Fruit fly (Drosophila melanogaster): ENCODE measurements around the gene SdhD.

SdhD gene

dm6 chr3R:23772808-23773207 lies 12.4 kb upstream of the SdhD start, which contains the start of gene tst (continued):
- TF ChIP-seq CG14441 (GFP tag; IDR thresholded peaks at IDR 0.05), result peak; percentile 98
- TF ChIP-seq bowl (GFP tag; IDR thresholded peaks at IDR 0.05), result peak; percentile 76
- TF ChIP-seq CG7372 (GFP tag; IDR thresholded peaks at IDR 0.05), result peak; percentile 97
- TF ChIP-seq Lhr (GFP tag; optimal IDR thresholded peaks at IDR 0.05), result no peak
- peak; percentile 92 for TF ChIP-seq CG11504 (tag; optimal IDR thresholded peaks at IDR 0.05)
- TF ChIP-seq croc (GFP tag; conservative IDR thresholded peaks at IDR 0.05), result peak; percentile 94
- peak; percentile 53 for TF ChIP-seq CG17912 (GFP tag; optimal IDR thresholded peaks at IDR 0.05)
- peak; percentile 97 for TF ChIP-seq sisA (GFP tag; IDR thresholded peaks at IDR 0.05)
- peak; percentile 75 for TF ChIP-seq CG6254 (GFP tag; optimal IDR thresholded peaks at IDR 0.05)
- no peak for TF ChIP-seq CG11398 (GFP tag; optimal IDR thresholded peaks at IDR 0.05)
- no peak for TF ChIP-seq Neu2 (GFP tag; optimal IDR thresholded peaks at IDR 0.05; ENCODE audit: borderline replicate concordance)
- TF ChIP-seq CG7963 (GFP tag; IDR thresholded peaks at IDR 0.05; ENCODE audit: partially characterized antibody), result no peak
- peak; percentile 85 for TF ChIP-seq D19A (tag; optimal IDR thresholded peaks at IDR 0.05)
- TF ChIP-seq chif (GFP tag; optimal IDR thresholded peaks at IDR 0.05), result peak in 1 of 2 experiments; percentile 55
- no peak for TF ChIP-seq ab (GFP tag; optimal IDR thresholded peaks at IDR 0.05)
- peak; percentile 86 for TF ChIP-seq CG5953 (GFP tag; IDR thresholded peaks at IDR 0.05)
- no peak for TF ChIP-seq amos (GFP tag; IDR thresholded peaks at IDR 0.05; ENCODE audit: partially characterized antibody)
- TF ChIP-seq gsb-n (tag; optimal IDR thresholded peaks at IDR 0.05), result peak; percentile 95
- peak; percentile 56 for TF ChIP-seq CG6654 (GFP tag; optimal IDR thresholded peaks at IDR 0.05)
- TF ChIP-seq trh (GFP tag; optimal IDR thresholded peaks at IDR 0.05), result peak; percentile 84
- TF ChIP-seq CG4707 (GFP tag; optimal IDR thresholded peaks at IDR 0.05), result no peak
- peak; percentile 60 for TF ChIP-seq kah (GFP tag; optimal IDR thresholded peaks at IDR 0.05)
- peak; percentile 91 for TF ChIP-seq CG11560 (tag; IDR thresholded peaks at IDR 0.05)
- peak; percentile 88 for TF ChIP-seq fd3F (GFP tag; optimal IDR thresholded peaks at IDR 0.05)
- peak; percentile 88 for TF ChIP-seq seq (GFP tag; IDR thresholded peaks at IDR 0.05)
- TF ChIP-seq CG1602 (GFP tag; optimal IDR thresholded peaks at IDR 0.05), result peak; percentile 92
- peak; percentile 86 for TF ChIP-seq caup (GFP tag; optimal IDR thresholded peaks at IDR 0.05; ENCODE audit: severe bottlenecking)
- TF ChIP-seq CrebB (tag; optimal IDR thresholded peaks at IDR 0.05), result peak; percentile 68
- peak; percentile 98 for TF ChIP-seq gem (tag; optimal IDR thresholded peaks at IDR 0.05)
- peak; percentile 92 for TF ChIP-seq Ets65A (GFP tag)
- TF ChIP-seq wor (GFP tag; IDR thresholded peaks at IDR 0.05), result peak; percentile 94
- TF ChIP-seq CG5180 (GFP tag; optimal IDR thresholded peaks at IDR 0.05), result no peak
- TF ChIP-seq CG1024 (GFP tag; IDR thresholded peaks at IDR 0.05), result peak; percentile 86
- TF ChIP-seq CG9932 (GFP tag; IDR thresholded peaks at IDR 0.05), result peak; percentile 98
- peak; percentile 90 for TF ChIP-seq lbe (GFP tag; optimal IDR thresholded peaks at IDR 0.05)
- peak; percentile 39 for TF ChIP-seq gcm2 (GFP tag; optimal IDR thresholded peaks at IDR 0.05)
- TF ChIP-seq HHEX (GFP tag; optimal IDR thresholded peaks at IDR 0.05), result peak; percentile 90
- peak; percentile 40 for TF ChIP-seq CG12219 (GFP tag; optimal IDR thresholded peaks at IDR 0.05)
- TF ChIP-seq fru (optimal IDR thresholded peaks at IDR 0.05), result no peak
- TF ChIP-seq CG13424 (tag; optimal IDR thresholded peaks at IDR 0.05), result peak; percentile 92
- no peak for TF ChIP-seq Atf3 (GFP tag; optimal IDR thresholded peaks at IDR 0.05)
- TF ChIP-seq pum (GFP tag; optimal IDR thresholded peaks at IDR 0.05), result peak; percentile 53
- peak; percentile 70 for TF ChIP-seq org-1 (GFP tag; optimal IDR thresholded peaks at IDR 0.05)
- TF ChIP-seq Meics (GFP tag; optimal IDR thresholded peaks at IDR 0.05), result peak; percentile 100
- peak; percentile 88 for TF ChIP-seq CG43689 (GFP tag; IDR thresholded peaks at IDR 0.05)
- TF ChIP-seq CG6813 (GFP tag; optimal IDR thresholded peaks at IDR 0.05), result peak; percentile 77
- TF ChIP-seq Ptx1 (GFP tag; IDR thresholded peaks at IDR 0.05), result peak; percentile 99
- peak in 1 of 2 experiments; percentile 30 for TF ChIP-seq tll (GFP tag; optimal IDR thresholded peaks at IDR 0.05)
- no peak for TF ChIP-seq CG8478 (optimal IDR thresholded peaks at IDR 0.05)
- TF ChIP-seq Med (GFP tag), result peak; percentile 91
- TF ChIP-seq CG2712 (tag; optimal IDR thresholded peaks at IDR 0.05), result peak; percentile 97

All from whole organism, embryonic.